Worm (Caenorhabditis elegans) whole organism, L3 larva: ENCODE results near the gene apc-11.

Experiments used
- egl-27 ChIP-seq: sonication (generic microtip); optimal IDR thresholded peaks from 4 replicates; lab custom pipeline; 2017; ENCODE audit warnings: missing biosample characterization, missing genetic modification reagents, missing genetic modification characterization
- fos-1 ChIP-seq: fragments of 150-350 bp; optimal IDR thresholded peaks from 2 replicates; lab custom pipeline; 2014; ENCODE audit warnings: missing biosample characterization, missing genetic modification characterization
- lin-39 ChIP-seq: fragments of 150-350 bp; optimal IDR thresholded peaks from 2 replicates; lab custom pipeline; 2018; ENCODE audit warnings: missing biosample characterization, missing genetic modification reagents, missing genetic modification characterization
- nhr-11 ChIP-seq: fragments of 150-350 bp; optimal IDR thresholded peaks from 2 replicates; lab custom pipeline; 2014; ENCODE audit warnings: missing biosample characterization, missing genetic modification characterization
- nhr-12 ChIP-seq: fragments of 150-350 bp; optimal IDR thresholded peaks from 2 replicates; lab custom pipeline; 2014; ENCODE audit warnings: missing biosample characterization, missing genetic modification characterization
- nhr-25 ChIP-seq: sonication (generic microtip); optimal IDR thresholded peaks from 2 replicates; lab custom pipeline; 2017; ENCODE audit warnings: missing biosample characterization, missing genetic modification characterization
- snpc-4 ChIP-seq: fragments of 150-350 bp; optimal IDR thresholded peaks from 2 replicates; lab custom pipeline; 2014; ENCODE audit warnings: missing biosample characterization, missing genetic modification characterization
- unc-39 ChIP-seq: sonication (generic microtip); optimal IDR thresholded peaks from 4 replicates; lab custom pipeline; 2017; ENCODE audit warnings: missing biosample characterization, missing genetic modification characterization
- unc-62 ChIP-seq: fragments of 150-350 bp; sonication (generic microtip); optimal IDR thresholded peaks from 4 replicates; lab custom pipeline; 2014; ENCODE audit warnings: missing biosample characterization, missing genetic modification reagents, missing genetic modification characterization

ce11 chrIII:4634947-4635346, 40.7 kb upstream of the apc-11 start, which contains the start of gene clec-153:
- TF ChIP-seq egl-27 (tag; lab: Kevin White, UChicago), result no peak
- TF ChIP-seq snpc-4 (tag; lab: Kevin White, UChicago), result no peak
- no peak for TF ChIP-seq fos-1 (tag; lab: Kevin White, UChicago)
- TF ChIP-seq lin-39, result no peak
- no peak for TF ChIP-seq nhr-12 (tag; lab: Kevin White, UChicago)
- no peak for TF ChIP-seq nhr-11 (tag; lab: Kevin White, UChicago)
- no peak for TF ChIP-seq unc-39 (tag; lab: Kevin White, UChicago)
- TF ChIP-seq nhr-25, result no peak
- no peak for TF ChIP-seq unc-62
